Worm (Caenorhabditis elegans) whole organism, L4 larva: ENCODE measurements around the gene Y32G9A.12.

Experiments
- F10B5.3 ChIP-seq: sonication (generic microtip); optimal IDR thresholded peaks from 2 replicates; lab custom pipeline; 2016; ENCODE audit warnings: mild to moderate bottlenecking, missing genetic modification characterization, missing compliant biosample characterization
- F26F4.8 ChIP-seq: fragments of 200-800 bp; sonication (Bioruptor generic); conservative IDR thresholded peaks from 2 replicates; pipeline ENCODE4 v1.3.6; 2022; ENCODE audit warnings: missing genetic modification characterization, missing compliant biosample characterization
- R02D3.7 ChIP-seq: fragments of 150-350 bp; sonication (generic microtip); optimal IDR thresholded peaks from 3 replicates; lab custom pipeline; 2014; ENCODE audit warnings: missing biosample characterization, missing genetic modification characterization
- Y48G9A.11 ChIP-seq: fragments of 200-800 bp; sonication (Bioruptor generic); IDR thresholded peaks from 2 replicates; pipeline ENCODE4 v1.3.6; 2022; ENCODE audit warnings: missing genetic modification reagents, missing genetic modification characterization, missing compliant biosample characterization
- Y5F2A.4 ChIP-seq: fragments of 200-800 bp; sonication (Bioruptor generic); optimal IDR thresholded peaks from 2 replicates; lab custom pipeline; 2018; ENCODE audit warnings: mild to moderate bottlenecking, missing genetic modification characterization, missing compliant biosample characterization
- ZK337.2 ChIP-seq: fragments of 200-800 bp; sonication (Bioruptor generic); IDR thresholded peaks from 2 replicates; pipeline ENCODE4 v1.3.6; 2022; ENCODE audit warnings: missing genetic modification reagents, missing genetic modification characterization, missing compliant biosample characterization
- ZK546.5 ChIP-seq, 2 experiments: sonication (generic microtip); optimal IDR thresholded peaks; 2 replicates each; lab custom pipeline; 2017; ENCODE audit warnings: missing biosample characterization in 2 of 2, missing genetic modification characterization in 2 of 2
- aly-2 ChIP-seq: sonication (generic microtip); optimal IDR thresholded peaks from 2 replicates; lab custom pipeline; 2018; ENCODE audit warnings: missing biosample characterization, missing genetic modification characterization
- arid-1 ChIP-seq: fragments of 200-800 bp; sonication (Bioruptor generic); conservative IDR thresholded peaks from 2 replicates; pipeline ENCODE4 v1.3.6; 2022; ENCODE audit warnings: missing genetic modification reagents, missing genetic modification characterization, missing compliant biosample characterization
- attf-4 ChIP-seq: sonication (generic microtip); optimal IDR thresholded peaks from 3 replicates; lab custom pipeline; 2017; ENCODE audit warnings: missing biosample characterization, missing genetic modification characterization
- ceh-28 ChIP-seq: fragments of 150-350 bp; optimal IDR thresholded peaks from 2 replicates; lab custom pipeline; 2014; ENCODE audit warnings: missing biosample characterization, missing genetic modification reagents, missing genetic modification characterization
- ceh-32 ChIP-seq: sonication (generic microtip); optimal IDR thresholded peaks from 2 replicates; lab custom pipeline; 2016; ENCODE audit warnings: mild to moderate bottlenecking, missing genetic modification characterization, missing compliant biosample characterization; ENCODE audit not compliant: poor library complexity
- ceh-62 ChIP-seq: sonication (generic microtip); optimal IDR thresholded peaks from 2 replicates; lab custom pipeline; 2017; ENCODE audit warnings: missing biosample characterization, missing genetic modification characterization
- cey-2 ChIP-seq: sonication (generic microtip); optimal IDR thresholded peaks from 3 replicates; lab custom pipeline; 2017; ENCODE audit warnings: missing genetic modification characterization, mild to moderate bottlenecking, missing compliant biosample characterization, antibody characterized with exemption, borderline replicate concordance; ENCODE audit not compliant: insufficient read depth
- ctbp-1 ChIP-seq: fragments of 200-800 bp; sonication (Bioruptor generic); IDR thresholded peaks from 2 replicates; pipeline ENCODE4 v1.3.6; 2022; ENCODE audit warnings: missing genetic modification reagents, missing genetic modification characterization, missing compliant biosample characterization
- daf-12 ChIP-seq: fragments of 150-350 bp; optimal IDR thresholded peaks from 2 replicates; lab custom pipeline; 2014; ENCODE audit warnings: missing biosample characterization, missing genetic modification reagents, missing genetic modification characterization
- daf-16 ChIP-seq, 3 experiments: sonication (generic microtip); optimal IDR thresholded peaks; 2 replicates each; lab custom pipeline; 2016 to 2017; ENCODE audit warnings: missing genetic modification characterization in 3 of 3, missing genetic modification reagents in 3 of 3, mild to moderate bottlenecking in 2 of 3, missing compliant biosample characterization in 2 of 3, missing biosample characterization in 1 of 3, moderate library complexity in 1 of 3
- dmd-6 ChIP-seq: fragments of 200-800 bp; sonication (Bioruptor generic); IDR thresholded peaks from 2 replicates; pipeline ENCODE4 v1.3.6; 2022; ENCODE audit warnings: missing genetic modification reagents, missing genetic modification characterization, missing compliant biosample characterization
- dmd-8 ChIP-seq: fragments of 200-800 bp; sonication (Bioruptor generic); IDR thresholded peaks from 2 replicates; pipeline ENCODE4 v1.3.6; 2022; ENCODE audit warnings: missing genetic modification characterization, missing compliant biosample characterization
- duxl-1 ChIP-seq: sonication (generic microtip); optimal IDR thresholded peaks from 2 replicates; lab custom pipeline; 2016; ENCODE audit warnings: mild to moderate bottlenecking, missing genetic modification characterization, moderate library complexity, missing compliant biosample characterization; ENCODE audit not compliant: poor library complexity
- egl-27 ChIP-seq: sonication (generic microtip); optimal IDR thresholded peaks from 3 replicates; lab custom pipeline; 2017; ENCODE audit warnings: missing biosample characterization, missing genetic modification reagents, missing genetic modification characterization
- egl-43 ChIP-seq: fragments of 200-800 bp; sonication (Bioruptor generic); IDR thresholded peaks from 2 replicates; pipeline ENCODE4 v1.3.6; 2022; ENCODE audit warnings: missing genetic modification reagents, missing genetic modification characterization, missing compliant biosample characterization
- hif-1 ChIP-seq, 2 experiments: sonication (generic microtip); optimal IDR thresholded peaks; 2 replicates each; lab custom pipeline; 2016 to 2017; ENCODE audit warnings: missing compliant biosample characterization in 2 of 2, missing genetic modification characterization in 2 of 2, missing genetic modification reagents in 2 of 2, missing genotype in 2 of 2, mild to moderate bottlenecking in 1 of 2
- jun-1 ChIP-seq: fragments of 150-350 bp; optimal IDR thresholded peaks from 2 replicates; lab custom pipeline; 2014; ENCODE audit warnings: missing biosample characterization, missing genetic modification reagents, missing genetic modification characterization
- lin-13 ChIP-seq: fragments of 150-350 bp; optimal IDR thresholded peaks from 2 replicates; lab custom pipeline; 2014; ENCODE audit warnings: missing biosample characterization, missing genetic modification reagents, missing genetic modification characterization
- lin-39 ChIP-seq: fragments of 150-350 bp; optimal IDR thresholded peaks from 2 replicates; lab custom pipeline; 2014; ENCODE audit warnings: missing biosample characterization, missing genetic modification reagents, missing genetic modification characterization
- lir-3 ChIP-seq: sonication (generic microtip); optimal IDR thresholded peaks from 2 replicates; lab custom pipeline; 2016; ENCODE audit warnings: mild to moderate bottlenecking, missing genetic modification characterization, missing compliant biosample characterization
- lsy-2 ChIP-seq, 2 experiments: fragments of 150-350 bp in 1 of 2; sonication (generic microtip) in 1 of 2; optimal IDR thresholded peaks; 2 replicates each; lab custom pipeline; 2014 to 2017; ENCODE audit warnings: missing biosample characterization in 2 of 2, missing genetic modification characterization in 2 of 2
- madf-5 ChIP-seq, 2 experiments: fragments of 200-800 bp; sonication (Bioruptor generic); IDR thresholded peaks; 2 replicates each; pipeline ENCODE4 v1.3.6; 2022; ENCODE audit warnings: missing compliant biosample characterization in 2 of 2, missing genetic modification characterization in 2 of 2
- mdl-1 ChIP-seq, 2 experiments: fragments of 150-350 bp in 1 of 2; sonication (generic microtip) in 1 of 2; optimal IDR thresholded peaks; 2 replicates each; lab custom pipeline; 2014 to 2017; ENCODE audit warnings: missing biosample characterization in 2 of 2, missing genetic modification characterization in 2 of 2
- mdt-29 ChIP-seq: fragments of 200-800 bp; sonication (Bioruptor generic); IDR thresholded peaks from 2 replicates; pipeline ENCODE4 v1.3.6; 2022; ENCODE audit warnings: missing genetic modification reagents, missing genetic modification characterization, missing compliant biosample characterization
- mes-2 ChIP-seq: sonication (generic microtip); optimal IDR thresholded peaks from 2 replicates; lab custom pipeline; 2016; ENCODE audit warnings: missing genotype, mild to moderate bottlenecking, missing genetic modification characterization, missing compliant biosample characterization; ENCODE audit not compliant: poor library complexity, severe bottlenecking
- mxl-2 ChIP-seq: fragments of 200-800 bp; sonication (Bioruptor generic); conservative IDR thresholded peaks from 2 replicates; pipeline ENCODE4 v1.3.6; 2022; ENCODE audit warnings: missing genetic modification reagents, missing genetic modification characterization, missing compliant biosample characterization
- nhr-25 ChIP-seq: sonication (generic microtip); optimal IDR thresholded peaks from 2 replicates; lab custom pipeline; 2017; ENCODE audit warnings: missing genetic modification characterization, mild to moderate bottlenecking, missing compliant biosample characterization, antibody characterized with exemption, moderate library complexity, borderline replicate concordance; ENCODE audit not compliant: insufficient read depth
- nhr-41 ChIP-seq: fragments of 200-800 bp; sonication (Bioruptor generic); IDR thresholded peaks from 2 replicates; pipeline ENCODE4 v1.3.6; 2022; ENCODE audit warnings: missing genetic modification reagents, missing genetic modification characterization, missing compliant biosample characterization
- nhr-6 ChIP-seq: fragments of 150-350 bp; optimal IDR thresholded peaks from 2 replicates; lab custom pipeline; 2014; ENCODE audit warnings: missing biosample characterization, missing genetic modification characterization
- nhr-76 ChIP-seq: fragments of 150-350 bp; optimal IDR thresholded peaks from 2 replicates; lab custom pipeline; 2014; ENCODE audit warnings: missing biosample characterization, missing genetic modification characterization
- nhr-77 ChIP-seq: fragments of 150-350 bp; optimal IDR thresholded peaks from 2 replicates; lab custom pipeline; 2014; ENCODE audit warnings: missing biosample characterization, missing genetic modification characterization
- rbr-2 ChIP-seq: sonication (generic microtip); optimal IDR thresholded peaks from 2 replicates; lab custom pipeline; 2016; ENCODE audit warnings: missing genotype, missing genetic modification characterization, missing compliant biosample characterization
- set-16 ChIP-seq: fragments of 200-800 bp; sonication (Bioruptor generic); IDR thresholded peaks from 2 replicates; pipeline ENCODE4 v1.3.6; 2022; ENCODE audit warnings: missing genetic modification reagents, missing genetic modification characterization, missing compliant biosample characterization
- snpc-1.2 ChIP-seq: fragments of 200-800 bp; sonication (Bioruptor generic); IDR thresholded peaks from 2 replicates; pipeline ENCODE4 v1.3.6; 2022; ENCODE audit warnings: missing genetic modification reagents, missing genetic modification characterization, missing compliant biosample characterization
- spr-1 ChIP-seq: sonication (generic microtip); optimal IDR thresholded peaks from 2 replicates; lab custom pipeline; 2016; ENCODE audit warnings: mild to moderate bottlenecking, missing genetic modification characterization, missing compliant biosample characterization
- unc-130 ChIP-seq: sonication (generic microtip); optimal IDR thresholded peaks from 2 replicates; lab custom pipeline; 2016; ENCODE audit warnings: missing genetic modification reagents, missing genetic modification characterization, missing compliant biosample characterization
- unc-39 ChIP-seq: sonication (generic microtip); optimal IDR thresholded peaks from 2 replicates; lab custom pipeline; 2017; ENCODE audit warnings: missing biosample characterization, missing genetic modification characterization
- unc-62 ChIP-seq, 3 experiments: fragments of 150-350 bp in 1 of 3; sonication (generic microtip); optimal IDR thresholded peaks in 2 of 3; peaks in 1 of 3; 1 replicate in 1 of 3; 2 replicates in 2 of 3; lab custom pipeline; 2014 to 2017; ENCODE audit warnings: missing biosample characterization in 3 of 3, missing genetic modification characterization in 3 of 3, missing genetic modification reagents in 3 of 3, missing genotype in 1 of 3
- zag-1 ChIP-seq: fragments of 150-350 bp; optimal IDR thresholded peaks from 2 replicates; lab custom pipeline; 2014; ENCODE audit warnings: missing biosample characterization, missing genetic modification characterization

The Y32G9A.12 gene

DNA sequence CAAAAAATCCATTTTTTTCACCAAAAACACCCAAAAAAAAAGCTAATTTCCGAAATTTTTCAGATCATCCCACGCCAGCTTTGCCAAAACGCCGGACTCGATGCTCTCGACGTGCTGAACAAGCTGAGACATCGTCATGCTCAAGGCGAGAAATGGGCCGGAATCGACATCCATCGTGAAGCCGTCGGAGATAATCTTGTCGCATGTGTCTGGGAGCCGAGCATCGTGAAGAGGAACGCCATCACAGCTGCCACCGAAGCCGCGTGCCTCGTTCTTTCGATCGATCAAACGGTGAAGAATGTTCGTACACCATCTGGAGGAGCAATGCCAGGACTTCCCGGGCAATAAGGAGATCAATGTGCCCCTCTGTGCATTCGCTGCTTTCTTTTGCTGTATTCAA is 45.2 kb downstream of the Y32G9A.12 start:
- no peak for TF ChIP-seq ctbp-1 (GFP tag; lab: Robert Waterston, UW)
- TF ChIP-seq set-16 (GFP tag; lab: Robert Waterston, UW), result peak; percentile 52; the same call in 1 of the 2 replicates
- TF ChIP-seq F10B5.3, result peak; percentile 40

DNA sequence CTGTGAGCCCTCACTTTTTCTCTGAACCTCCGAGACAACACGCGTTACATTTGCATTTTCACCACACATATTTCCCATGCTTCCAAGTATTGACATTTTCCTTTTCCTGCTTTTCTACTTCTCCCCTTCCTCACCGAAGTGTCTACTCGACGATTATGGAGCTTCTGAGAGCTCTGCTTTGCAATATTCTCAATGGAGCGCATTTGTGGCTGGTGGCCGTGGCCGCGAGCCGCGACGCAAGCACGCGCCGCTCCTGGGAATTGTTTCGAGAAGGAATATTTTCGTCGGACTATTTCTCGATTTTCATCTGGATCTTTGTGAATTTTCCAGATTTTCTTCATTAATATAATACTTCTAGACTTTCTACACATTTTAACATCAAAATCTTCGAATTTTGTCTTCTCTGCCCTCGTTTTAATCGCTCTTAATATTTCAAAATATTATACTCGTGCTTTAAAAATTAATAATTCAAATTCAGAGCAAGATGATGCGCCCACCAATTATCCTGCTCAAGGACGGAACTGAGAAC is 48.2 kb downstream of the Y32G9A.12 start, which contains the start of the genes T10B5.4 and cct-7:
Gene T10B5.4, minus strand, starts transcription at position 40 of the 529 bp plus-strand sequence.
Gene cct-7, plus strand, starts transcription at position 479 of the 529 bp plus-strand sequence.
- TF ChIP-seq rbr-2 (tag; lab: Kevin White, UChicago), result peak; percentile 92
- peak; percentile 75 to 93 for TF ChIP-seq lsy-2 (tag; optimal IDR thresholded peaks at IDR 0.05; lab: Kevin White, UChicago)
- peak; percentile 89 for TF ChIP-seq unc-130 (GFP tag; lab: Kevin White, UChicago)
- no peak for TF ChIP-seq egl-27 (tag; lab: Kevin White, UChicago)
- no peak for TF ChIP-seq Y5F2A.4 (GFP tag; lab: Kevin White, UChicago)
- 0 out of 4 replicates have a peak, but pooled peaks of 1 of the 2 experiments have one; percentile 32 for TF ChIP-seq madf-5 (GFP tag; IDR thresholded peaks at IDR 0.05; lab: Robert Waterston, UW)
- TF ChIP-seq dmd-6 (GFP tag; lab: Robert Waterston, UW), result peak; percentile 78
- no peak for TF ChIP-seq ceh-62 (tag; lab: Kevin White, UChicago)
- TF ChIP-seq egl-43, result peak; percentile 80
- TF ChIP-seq mxl-2 (GFP tag; lab: Robert Waterston, UW), result no peak
- TF ChIP-seq attf-4 (tag; lab: Kevin White, UChicago), result no peak
- TF ChIP-seq aly-2 (tag; lab: Kevin White, UChicago), result no peak
- peak; percentile 79 for TF ChIP-seq ctbp-1 (GFP tag; lab: Robert Waterston, UW)
- peak; percentile 38 for TF ChIP-seq jun-1 (tag; lab: Kevin White, UChicago)
- no peak for TF ChIP-seq cey-2 (tag; lab: Kevin White, UChicago)
- no peak for TF ChIP-seq daf-16 (GFP tag; optimal IDR thresholded peaks at IDR 0.05; lab: Kevin White, UChicago)
- peak; percentile 46 for TF ChIP-seq daf-16 (tag; optimal IDR thresholded peaks at IDR 0.05; lab: Kevin White, UChicago)
- no peak for TF ChIP-seq ceh-28
- peak; percentile 63; the same call in 1 of the 2 replicates for TF ChIP-seq ZK337.2 (GFP tag; lab: Robert Waterston, UW)
- no peak for TF ChIP-seq R02D3.7
- peak; percentile 96 for TF ChIP-seq mes-2 (tag; lab: Kevin White, UChicago)
- no peak for TF ChIP-seq ZK546.5 (tag; optimal IDR thresholded peaks at IDR 0.05; lab: Kevin White, UChicago)
- peak; percentile 76 for TF ChIP-seq arid-1 (GFP tag; lab: Robert Waterston, UW)
- TF ChIP-seq nhr-41, result no peak
- peak in 1 of 2 experiments; percentile 90 for TF ChIP-seq hif-1 (tag; optimal IDR thresholded peaks at IDR 0.05; lab: Kevin White, UChicago)
- peak; percentile 92 for TF ChIP-seq lin-13 (GFP tag; lab: Kevin White, UChicago)
- TF ChIP-seq nhr-76 (tag; lab: Kevin White, UChicago), result no peak
- TF ChIP-seq nhr-6 (tag; lab: Kevin White, UChicago), result peak; percentile 78
- peak; percentile 18 for TF ChIP-seq nhr-25
- TF ChIP-seq lin-39 (tag; lab: Kevin White, UChicago), result no peak
- TF ChIP-seq spr-1 (tag; lab: Kevin White, UChicago), result peak; percentile 42
- TF ChIP-seq snpc-1.2 (GFP tag; lab: Robert Waterston, UW), result no peak
- TF ChIP-seq duxl-1 (tag; lab: Kevin White, UChicago), result peak; percentile 6
- TF ChIP-seq zag-1 (tag; lab: Kevin White, UChicago), result peak; percentile 24
- TF ChIP-seq ceh-32 (tag; lab: Kevin White, UChicago), result no peak
- TF ChIP-seq F26F4.8 (GFP tag; lab: Robert Waterston, UW), result no peak
- TF ChIP-seq dmd-8 (GFP tag; lab: Robert Waterston, UW), result no peak
- TF ChIP-seq mdl-1 (tag; optimal IDR thresholded peaks at IDR 0.05; lab: Kevin White, UChicago), result peak in 1 of 2 experiments; percentile 79
- TF ChIP-seq unc-62 (GFP tag; optimal IDR thresholded peaks at IDR 0.05 in 1 of 2; lab: Kevin White, UChicago), result no peak
- no peak for TF ChIP-seq unc-62 (tag; optimal IDR thresholded peaks at IDR 0.05; lab: Kevin White, UChicago)
- TF ChIP-seq daf-12 (tag; lab: Kevin White, UChicago), result no peak
- peak; percentile 67 for TF ChIP-seq mdt-29 (GFP tag; lab: Robert Waterston, UW)
- peak; percentile 66 for TF ChIP-seq set-16 (GFP tag; lab: Robert Waterston, UW)
- TF ChIP-seq lir-3 (tag; lab: Kevin White, UChicago), result no peak
- TF ChIP-seq Y48G9A.11, result no peak; the same call in 1 of the 2 replicates
- TF ChIP-seq unc-39 (tag; lab: Kevin White, UChicago), result no peak
- TF ChIP-seq nhr-77 (tag; lab: Kevin White, UChicago), result peak; percentile 90
